Fruit fly (Drosophila melanogaster): ENCODE results near the gene CG2218.
A peak's percentile ranks its signal among the peaks of the same experiment; 100 is the strongest.

The CG2218 gene

dm6 chr3R:30450224-30450623 lies 22.1 kb upstream of the CG2218 start (continued):
- peak; percentile 67 for TF ChIP-seq CG12769 (tag; optimal IDR thresholded peaks at IDR 0.05)
- no peak for TF ChIP-seq CG3995 (GFP tag; optimal IDR thresholded peaks at IDR 0.05)
- no peak for TF ChIP-seq tll (GFP tag; optimal IDR thresholded peaks at IDR 0.05)
- no peak for TF ChIP-seq D (optimal IDR thresholded peaks at IDR 0.05)
- peak; percentile 75 for TF ChIP-seq D (GFP tag; optimal IDR thresholded peaks at IDR 0.05)
- peak; percentile 86 for TF ChIP-seq CG3407 (GFP tag; optimal IDR thresholded peaks at IDR 0.05)
- TF ChIP-seq dpn (GFP tag; optimal IDR thresholded peaks at IDR 0.05), result peak; percentile 6 to 84
- TF ChIP-seq CG1602 (GFP tag; optimal IDR thresholded peaks at IDR 0.05), result peak; percentile 69
- TF ChIP-seq CG18011 (GFP tag; optimal IDR thresholded peaks at IDR 0.05), result peak; percentile 65
- peak; percentile 45 for TF ChIP-seq az2 (GFP tag; optimal IDR thresholded peaks at IDR 0.05)
- TF ChIP-seq CG3163 (GFP tag; optimal IDR thresholded peaks at IDR 0.05), result peak; percentile 91
- TF ChIP-seq kni (GFP tag; optimal IDR thresholded peaks at IDR 0.05), result peak; percentile 59
- no peak for TF ChIP-seq CG15601 (tag; optimal IDR thresholded peaks at IDR 0.05)
- TF ChIP-seq CG12219 (GFP tag; optimal IDR thresholded peaks at IDR 0.05), result peak; percentile 50
- TF ChIP-seq peb (GFP tag; IDR thresholded peaks at IDR 0.05), result peak; percentile 62; the same call in 1 of the 2 replicates
- peak; percentile 70 for TF ChIP-seq CG10431 (GFP tag; optimal IDR thresholded peaks at IDR 0.05)
- TF ChIP-seq CG33557 (GFP tag; optimal IDR thresholded peaks at IDR 0.05), result peak; percentile 78
- no peak for TF ChIP-seq Gsc (GFP tag; IDR thresholded peaks at IDR 0.05)
- peak; percentile 37 for TF ChIP-seq Myb (GFP tag; optimal IDR thresholded peaks at IDR 0.05)
- TF ChIP-seq H15 (GFP tag; IDR thresholded peaks at IDR 0.05), result peak; percentile 60; the same call in 1 of the 3 replicates
- peak; percentile 70 for TF ChIP-seq unpg (GFP tag; optimal IDR thresholded peaks at IDR 0.05)
- TF ChIP-seq Lhr (GFP tag; optimal IDR thresholded peaks at IDR 0.05), result peak; percentile 60
- TF ChIP-seq NC2α (GFP tag; optimal IDR thresholded peaks at IDR 0.05), result peak; percentile 76
- TF ChIP-seq Tbp (GFP tag; optimal IDR thresholded peaks at IDR 0.05), result no peak
- TF ChIP-seq maf-S (GFP tag; optimal IDR thresholded peaks at IDR 0.05), result peak; percentile 82
- TF ChIP-seq pnt (GFP tag; optimal IDR thresholded peaks at IDR 0.05), result peak; percentile 69
- TF ChIP-seq lbe (GFP tag; optimal IDR thresholded peaks at IDR 0.05), result peak; percentile 94
- peak; percentile 48 for TF ChIP-seq CG10565 (GFP tag; optimal IDR thresholded peaks at IDR 0.05)
- no peak for TF ChIP-seq CG10267 (tag; optimal IDR thresholded peaks at IDR 0.05)
- peak; percentile 59 for TF ChIP-seq CG13775 (GFP tag; optimal IDR thresholded peaks at IDR 0.05)
- TF ChIP-seq mam (GFP tag; optimal IDR thresholded peaks at IDR 0.05), result peak; percentile 75
- TF ChIP-seq Nf-YA (GFP tag; IDR thresholded peaks at IDR 0.05), result peak; percentile 84
- peak; percentile 56; the same call in 2 of the 3 replicates for TF ChIP-seq tgo (GFP tag; IDR thresholded peaks at IDR 0.05)
- TF ChIP-seq Adf1 (GFP tag; IDR thresholded peaks at IDR 0.05), result peak; percentile 65; the same call in 1 of the 2 replicates
- no peak for TF ChIP-seq pita (GFP tag; optimal IDR thresholded peaks at IDR 0.05)
- TF ChIP-seq CG7987 (GFP tag; optimal IDR thresholded peaks at IDR 0.05), result peak; percentile 88
- 0 out of 3 replicates have a peak, but pooled peaks have one; percentile 43 for TF ChIP-seq ken (GFP tag; IDR thresholded peaks at IDR 0.05)
- peak; percentile 39 for TF ChIP-seq shn (GFP tag; optimal IDR thresholded peaks at IDR 0.05)
- peak; percentile 75 for TF ChIP-seq CG6765 (GFP tag; optimal IDR thresholded peaks at IDR 0.05)
- peak; percentile 50 for TF ChIP-seq Sry-δ (GFP tag; optimal IDR thresholded peaks at IDR 0.05)
- TF ChIP-seq Hand (GFP tag; optimal IDR thresholded peaks at IDR 0.05), result peak; percentile 40
- no peak; the same call in 1 of the 2 replicates for TF ChIP-seq ato (GFP tag; IDR thresholded peaks at IDR 0.05; ENCODE audit: partially characterized antibody)
- TF ChIP-seq Hey (tag; optimal IDR thresholded peaks at IDR 0.05), result peak; percentile 68
- peak; percentile 80 for TF ChIP-seq YL-1 (GFP tag; optimal IDR thresholded peaks at IDR 0.05)
- peak; percentile 82 for TF ChIP-seq Side (GFP tag; optimal IDR thresholded peaks at IDR 0.05)
- no peak for TF ChIP-seq Doc2 (GFP tag; IDR thresholded peaks at IDR 0.05)
- TF ChIP-seq Elba2 (GFP tag; optimal IDR thresholded peaks at IDR 0.05), result no peak
- no peak for TF ChIP-seq pan (optimal IDR thresholded peaks at IDR 0.05)
- TF ChIP-seq pan (GFP tag; optimal IDR thresholded peaks at IDR 0.05 in 1 of 2, IDR thresholded peaks at IDR 0.05 in 1 of 2), result peak in 1 of 2 experiments; percentile 86
- TF ChIP-seq en (GFP tag; optimal IDR thresholded peaks at IDR 0.05), result peak; percentile 42
- TF ChIP-seq gcm2 (GFP tag; optimal IDR thresholded peaks at IDR 0.05), result peak; percentile 72
